Worm (Caenorhabditis elegans) whole organism, early embryonic: ENCODE results near the gene F35F10.13.

ENCODE experiments used
- flt-1 ChIP-seq: fragments of 200-800 bp; sonication (Bioruptor generic); IDR thresholded peaks from 2 replicates; pipeline ENCODE4 v1.3.6; 2022; ENCODE audit warnings: missing genetic modification characterization, missing compliant biosample characterization
- hmg-4 ChIP-seq: fragments of 200-800 bp; sonication (Bioruptor generic); optimal IDR thresholded peaks from 2 replicates; lab custom pipeline; 2018; ENCODE audit warnings: mild to moderate bottlenecking, missing genetic modification characterization, missing compliant biosample characterization

- TF ChIP-seq hmg-4 (GFP tag; lab: Kevin White, UChicago) (no peak), flt-1 (GFP tag; lab: Robert Waterston, UW) (no peak)
Observed at ce11 chrV:3312067-3312666, 6.7 kb downstream of the F35F10.13 start, which contains the start of gene arrd-18.
